Worm (Caenorhabditis elegans): Measurements from ENCODE around the gene F09B12.3.

F09B12.3 gene

ce11 chrX:15045401-15045800, 52.4 kb downstream of the F09B12.3 start:
- TF ChIP-seq ceh-31 (tag; optimal IDR thresholded peaks at IDR 0.05), result no peak
- TF ChIP-seq elt-4 (tag; optimal IDR thresholded peaks at IDR 0.05), result no peak
- no peak for TF ChIP-seq pqm-1 (tag; optimal IDR thresholded peaks at IDR 0.05)
- TF ChIP-seq sox-4 (tag; optimal IDR thresholded peaks at IDR 0.05), result no peak
- TF ChIP-seq ets-4 (tag; optimal IDR thresholded peaks at IDR 0.05), result no peak
- TF ChIP-seq lin-11 (tag; optimal IDR thresholded peaks at IDR 0.05), result no peak
- no peak for TF ChIP-seq pat-9 (tag; optimal IDR thresholded peaks at IDR 0.05)
- TF ChIP-seq gmeb-2 (tag; optimal IDR thresholded peaks at IDR 0.05), result no peak
- no peak for TF ChIP-seq pag-3 (tag; optimal IDR thresholded peaks at IDR 0.05; ENCODE audit: borderline replicate concordance)
- TF ChIP-seq pax-1 (tag; optimal IDR thresholded peaks at IDR 0.05), result no peak
- TF ChIP-seq fkh-6 (tag; optimal IDR thresholded peaks at IDR 0.05), result no peak
- no peak for TF ChIP-seq fax-1 (tag; optimal IDR thresholded peaks at IDR 0.05)
- no peak for TF ChIP-seq dve-1 (tag; optimal IDR thresholded peaks at IDR 0.05)
- TF ChIP-seq ceh-30 (tag; optimal IDR thresholded peaks at IDR 0.05), result no peak
- no peak for TF ChIP-seq unc-55 (GFP tag; optimal IDR thresholded peaks at IDR 0.05)
- TF ChIP-seq zip-5 (tag; optimal IDR thresholded peaks at IDR 0.05), result no peak
- no peak for TF ChIP-seq ref-2 (tag; optimal IDR thresholded peaks at IDR 0.05)
- no peak for TF ChIP-seq C08G9.2 (tag; optimal IDR thresholded peaks at IDR 0.05)
- no peak for TF ChIP-seq ceh-14 (tag; optimal IDR thresholded peaks at IDR 0.05)
- TF ChIP-seq ceh-9 (tag; optimal IDR thresholded peaks at IDR 0.05), result no peak

All from whole organism, late embryonic.